Fruit fly (Drosophila melanogaster) whole organism, embryonic: ENCODE data around the gene PIG-B.

Source experiments
- Adf1 ChIP-seq: fragments of 200-800 bp; sonication (Bioruptor generic); IDR thresholded peaks from 2 replicates; pipeline ENCODE4 v1.3.6; 2022; ENCODE audit warnings: missing biosample characterization, missing genetic modification characterization
- B-H1 ChIP-seq: fragments of 200-800 bp; sonication (Bioruptor generic); IDR thresholded peaks from 3 replicates; pipeline ENCODE4 v1.3.6; 2022; ENCODE audit warnings: missing biosample characterization, missing genetic modification characterization
- CG10979 ChIP-seq: fragments of 200-800 bp; sonication (Bioruptor generic); optimal IDR thresholded peaks from 2 replicates; lab custom pipeline; 2018; ENCODE audit warnings: missing biosample characterization, mild to moderate bottlenecking, missing genetic modification characterization, moderate library complexity
- CG11504 ChIP-seq: fragments of 200-800 bp; sonication (Bioruptor generic); optimal IDR thresholded peaks from 3 replicates; lab custom pipeline; 2019; ENCODE audit warnings: missing biosample characterization, mild to moderate bottlenecking, missing genetic modification characterization, moderate library complexity
- CG11696 ChIP-seq: fragments of 200-800 bp; sonication (Bioruptor generic); IDR thresholded peaks from 2 replicates; pipeline ENCODE4 v1.3.6; 2022; ENCODE audit warnings: missing biosample characterization, missing genetic modification characterization
- CG16779 ChIP-seq: fragments of 200-800 bp; sonication (Bioruptor generic); IDR thresholded peaks from 2 replicates; pipeline ENCODE4 v1.3.6; 2022; ENCODE audit warnings: missing biosample characterization, missing genetic modification characterization
- CG18476 ChIP-seq: fragments of 200-800 bp; sonication (Bioruptor generic); optimal IDR thresholded peaks from 2 replicates; lab custom pipeline; 2016; ENCODE audit warnings: missing biosample characterization, mild to moderate bottlenecking, missing genetic modification characterization
- CG18599 ChIP-seq: fragments of 200-800 bp; sonication (Bioruptor generic); optimal IDR thresholded peaks from 3 replicates; lab custom pipeline; 2017; ENCODE audit warnings: missing biosample characterization, missing genetic modification characterization, mild to moderate bottlenecking, moderate library complexity, missing genetic modification reagents
- CG2120 ChIP-seq: fragments of 200-800 bp; sonication (Bioruptor generic); optimal IDR thresholded peaks from 3 replicates; lab custom pipeline; 2016; ENCODE audit warnings: missing biosample characterization, missing genetic modification characterization
- CG31365 ChIP-seq: fragments of 200-800 bp; sonication (Bioruptor generic); optimal IDR thresholded peaks from 2 replicates; lab custom pipeline; 2018; ENCODE audit warnings: missing biosample characterization, mild to moderate bottlenecking, missing genetic modification characterization
- CG3726 ChIP-seq: fragments of 200-800 bp; sonication (Bioruptor generic); IDR thresholded peaks from 3 replicates; pipeline ENCODE4, ENCODE4 v1.3.6; 2022; ENCODE audit warnings: missing biosample characterization, missing genetic modification characterization
- CG5180 ChIP-seq: fragments of 200-800 bp; sonication (Bioruptor generic); optimal IDR thresholded peaks from 3 replicates; lab custom pipeline; 2017; ENCODE audit warnings: missing biosample characterization, missing genetic modification characterization, mild to moderate bottlenecking, moderate library complexity, missing genetic modification reagents
- CG5953 ChIP-seq: fragments of 200-800 bp; sonication (Bioruptor generic); IDR thresholded peaks from 2 replicates; pipeline ENCODE4 v1.3.6; 2022; ENCODE audit warnings: missing biosample characterization, missing genetic modification characterization
- CG8924 ChIP-seq: fragments of 200-800 bp; optimal IDR thresholded peaks from 3 replicates; lab custom pipeline; 2019; ENCODE audit warnings: missing biosample characterization, mild to moderate bottlenecking, missing genetic modification characterization, moderate library complexity
- CG9797 ChIP-seq: fragments of 200-800 bp; sonication (Bioruptor generic); optimal IDR thresholded peaks from 3 replicates; lab custom pipeline; 2018; ENCODE audit warnings: missing biosample characterization, mild to moderate bottlenecking, missing genetic modification characterization
- Dbx ChIP-seq: fragments of 200-800 bp; sonication (Bioruptor generic); IDR thresholded peaks from 3 replicates; pipeline ENCODE4 v1.3.6; 2022; ENCODE audit warnings: missing biosample characterization, missing genetic modification characterization
- ERR ChIP-seq: fragments of 200-800 bp; sonication (Bioruptor generic); optimal IDR thresholded peaks from 2 replicates; lab custom pipeline; 2016; ENCODE audit warnings: missing biosample characterization, missing genetic modification characterization
- HLH4C ChIP-seq: fragments of 200-800 bp; sonication (Bioruptor generic); IDR thresholded peaks from 3 replicates; pipeline ENCODE4 v1.3.6; 2022; ENCODE audit warnings: missing biosample characterization, missing genetic modification characterization; ENCODE audit not compliant: partially characterized antibody
- Lpt ChIP-seq: fragments of >200 bp; optimal IDR thresholded peaks from 2 replicates; lab custom pipeline; 2018; ENCODE audit warnings: missing biosample characterization, missing genetic modification characterization
- Mes4 ChIP-seq: fragments of 200-800 bp; sonication (Bioruptor generic); optimal IDR thresholded peaks from 2 replicates; lab custom pipeline; 2016; ENCODE audit warnings: missing biosample characterization, missing genetic modification characterization
- NFAT ChIP-seq: fragments of 200-800 bp; sonication (Bioruptor generic); IDR thresholded peaks from 2 replicates; pipeline ENCODE4 v1.3.6; 2022; ENCODE audit warnings: missing biosample characterization, missing genetic modification characterization
- PHDP ChIP-seq: fragments of 200-800 bp; sonication (Bioruptor generic); optimal IDR thresholded peaks from 3 replicates; lab custom pipeline; 2018; ENCODE audit warnings: missing biosample characterization, mild to moderate bottlenecking, missing genetic modification characterization, moderate library complexity
- Scr ChIP-seq: fragments of 200-800 bp; sonication (Bioruptor generic); IDR thresholded peaks from 2 replicates; pipeline ENCODE4 v1.3.6; 2022; ENCODE audit warnings: missing biosample characterization, missing genetic modification characterization; ENCODE audit not compliant: partially characterized antibody
- Spps ChIP-seq: fragments of 200-800 bp; sonication (Bioruptor generic); optimal IDR thresholded peaks from 2 replicates; lab custom pipeline; 2018; ENCODE audit warnings: missing biosample characterization, mild to moderate bottlenecking, missing genetic modification characterization
- Ssrp ChIP-seq: fragments of 200-800 bp; sonication (Bioruptor generic); optimal IDR thresholded peaks from 2 replicates; lab custom pipeline; 2018; ENCODE audit warnings: missing biosample characterization, mild to moderate bottlenecking, missing genetic modification characterization, moderate library complexity
- Stat92E ChIP-seq, 3 experiments: fragments of >200 bp in 2 of 3; fragments of 200-800 bp in 1 of 3; sonication (Bioruptor generic) in 1 of 3; optimal IDR thresholded peaks; 2 replicates each; lab custom pipeline; 2017 to 2019; ENCODE audit warnings: missing biosample characterization in 3 of 3, missing genetic modification characterization in 3 of 3, mild to moderate bottlenecking in 1 of 3, moderate library complexity in 1 of 3
- YL-1 ChIP-seq: fragments of 200-800 bp; sonication (Bioruptor generic); optimal IDR thresholded peaks from 3 replicates; lab custom pipeline; 2017; ENCODE audit warnings: missing biosample characterization, mild to moderate bottlenecking, missing genetic modification characterization
- abd-A ChIP-seq: fragments of 200-800 bp; sonication (Bioruptor generic); optimal IDR thresholded peaks from 3 replicates; lab custom pipeline; 2019; ENCODE audit warnings: missing biosample characterization, mild to moderate bottlenecking, missing genetic modification characterization, moderate library complexity
- al ChIP-seq: fragments of 200-800 bp; sonication (Bioruptor generic); IDR thresholded peaks from 2 replicates; pipeline ENCODE4 v1.3.6; 2022; ENCODE audit warnings: missing biosample characterization, missing genetic modification characterization
- ara ChIP-seq: fragments of 200-800 bp; sonication (Bioruptor generic); IDR thresholded peaks from 2 replicates; pipeline ENCODE4 v1.3.6; 2022; ENCODE audit warnings: missing biosample characterization, missing genetic modification characterization
- bcd ChIP-seq: fragments of 200-800 bp; sonication (Bioruptor generic); optimal IDR thresholded peaks from 2 replicates; lab custom pipeline; 2017; ENCODE audit warnings: missing biosample characterization, mild to moderate bottlenecking, missing genetic modification characterization
- cad ChIP-seq: fragments of >200 bp; optimal IDR thresholded peaks from 2 replicates; lab custom pipeline; 2017; ENCODE audit warnings: missing biosample characterization, missing genetic modification characterization
- ci ChIP-seq: fragments of 200-800 bp; sonication (Bioruptor generic); IDR thresholded peaks from 3 replicates; pipeline ENCODE4 v1.3.6; 2022; ENCODE audit warnings: missing biosample characterization, missing genetic modification characterization
- crc ChIP-seq: fragments of 200-800 bp; sonication (Bioruptor generic); optimal IDR thresholded peaks from 2 replicates; lab custom pipeline; 2016; ENCODE audit warnings: missing biosample characterization, missing genetic modification characterization
- dan ChIP-seq: fragments of 200-800 bp; sonication (Bioruptor generic); IDR thresholded peaks from 2 replicates; pipeline ENCODE4 v1.3.6; 2022; ENCODE audit warnings: missing biosample characterization, missing genetic modification characterization
- exex ChIP-seq: fragments of 200-800 bp; sonication (Bioruptor generic); optimal IDR thresholded peaks from 4 replicates; lab custom pipeline; 2018; ENCODE audit warnings: missing biosample characterization, mild to moderate bottlenecking, missing genetic modification characterization, moderate library complexity
- fru ChIP-seq: fragments of >200 bp; optimal IDR thresholded peaks from 2 replicates; lab custom pipeline; 2017
- lov ChIP-seq, 2 experiments: fragments of 200-800 bp in 1 of 2; fragments of >200 bp in 1 of 2; sonication (Bioruptor generic) in 1 of 2; IDR thresholded peaks in 1 of 2; optimal IDR thresholded peaks in 1 of 2; 2 replicates in 1 of 2; 3 replicates in 1 of 2; pipeline versions ENCODE4 v1.3.6 to Lab custom; 2017 to 2022; ENCODE audit warnings: missing biosample characterization in 1 of 2, missing genetic modification characterization in 1 of 2
- luna ChIP-seq: fragments of 200-800 bp; sonication (Bioruptor generic); optimal IDR thresholded peaks from 2 replicates; lab custom pipeline; 2016; ENCODE audit warnings: missing biosample characterization, missing genetic modification characterization
- mirr ChIP-seq: fragments of 200-800 bp; sonication (Bioruptor generic); optimal IDR thresholded peaks from 3 replicates; lab custom pipeline; 2018; ENCODE audit warnings: missing biosample characterization, mild to moderate bottlenecking, missing genetic modification characterization
- org-1 ChIP-seq: fragments of 200-800 bp; sonication (Bioruptor generic); optimal IDR thresholded peaks from 2 replicates; lab custom pipeline; 2017; ENCODE audit warnings: missing biosample characterization, missing genetic modification characterization
- phol ChIP-seq: fragments of 200-800 bp; sonication (Bioruptor generic); optimal IDR thresholded peaks from 3 replicates; lab custom pipeline; 2018; ENCODE audit warnings: missing biosample characterization, mild to moderate bottlenecking, missing genetic modification characterization, moderate library complexity
- ro ChIP-seq: fragments of 200-800 bp; sonication (Bioruptor generic); IDR thresholded peaks from 2 replicates; pipeline ENCODE4 v1.3.6; 2022; ENCODE audit warnings: missing biosample characterization, missing genetic modification characterization
- slbo ChIP-seq: fragments of 200-800 bp; sonication (Bioruptor generic); IDR thresholded peaks from 2 replicates; pipeline ENCODE4 v1.3.6; 2022; ENCODE audit warnings: missing biosample characterization, missing genetic modification characterization
- sr ChIP-seq: fragments of 200-800 bp; sonication (Bioruptor generic); IDR thresholded peaks from 3 replicates; pipeline ENCODE4 v1.3.6; 2022; ENCODE audit warnings: missing biosample characterization, missing genetic modification characterization
- tio ChIP-seq: fragments of 200-800 bp; sonication (Bioruptor generic); optimal IDR thresholded peaks from 2 replicates; lab custom pipeline; 2017; ENCODE audit warnings: missing biosample characterization, missing genetic modification characterization, inconsistent platforms
- trh ChIP-seq: fragments of 200-800 bp; sonication (Bioruptor generic); optimal IDR thresholded peaks from 2 replicates; lab custom pipeline; 2016; ENCODE audit warnings: missing biosample characterization, missing genetic modification characterization
- wdn ChIP-seq: fragments of 200-800 bp; sonication (Bioruptor generic); IDR thresholded peaks from 2 replicates; pipeline ENCODE4 v1.3.6; 2022; ENCODE audit warnings: missing biosample characterization, missing genetic modification characterization
- wor ChIP-seq: fragments of 200-800 bp; sonication (Bioruptor generic); IDR thresholded peaks from 2 replicates; pipeline ENCODE4 v1.3.6; 2022; ENCODE audit warnings: missing biosample characterization, missing genetic modification characterization

Gene PIG-B

dm6 chr3L:3765782-3766520 lies 45.1 kb upstream of the PIG-B start (continued):
- TF ChIP-seq exex (tag; lab: Kevin White, UChicago) (peak; percentile 41), CG11504 (tag; lab: Kevin White, UChicago) (peak; percentile 80), ci (peak; percentile 83), dan (GFP tag; lab: Robert Waterston, UW) (no peak), luna (no peak), Dbx (GFP tag; lab: Robert Waterston, UW) (no peak), Stat92E (GFP tag; optimal IDR thresholded peaks at IDR 0.05; lab: Kevin White, UChicago) (no peak), HLH4C (no peak), Adf1 (GFP tag; lab: Robert Waterston, UW) (peak; percentile 39; the same call in 1 of the 2 replicates), CG31365 (tag; lab: Kevin White, UChicago) (peak; percentile 63), org-1 (GFP tag; lab: Kevin White, UChicago) (peak; percentile 56), CG16779 (GFP tag; lab: Robert Waterston, UW) (no peak), B-H1 (peak; percentile 36; the same call in 2 of the 3 replicates), crc (GFP tag; lab: Kevin White, UChicago) (peak; percentile 10), abd-A (tag; lab: Kevin White, UChicago) (peak; percentile 96), CG18599 (GFP tag; lab: Kevin White, UChicago) (peak; percentile 64), CG2120 (GFP tag; lab: Kevin White, UChicago) (peak; percentile 76), sr (GFP tag; lab: Robert Waterston, UW) (no peak; the same call in 2 of the 3 replicates), phol (peak; percentile 63), PHDP (tag; lab: Kevin White, UChicago) (peak; percentile 88), cad (no peak), Ssrp (tag; lab: Kevin White, UChicago) (peak; percentile 75), trh (GFP tag; lab: Kevin White, UChicago) (no peak), CG5180 (GFP tag; lab: Kevin White, UChicago) (peak; percentile 26), Spps (tag; lab: Kevin White, UChicago) (no peak), CG8924 (peak; percentile 85), CG9797 (GFP tag; lab: Kevin White, UChicago) (no peak), Lpt (no peak), ERR (GFP tag; lab: Kevin White, UChicago) (no peak), slbo (GFP tag; lab: Robert Waterston, UW) (peak; percentile 89), bcd (peak; percentile 59), YL-1 (GFP tag; lab: Kevin White, UChicago) (peak; percentile 32), CG18476 (no peak), ro (no peak), al (peak; percentile 50; the same call in 1 of the 2 replicates), Mes4 (GFP tag; lab: Kevin White, UChicago) (no peak), CG11696 (GFP tag; lab: Robert Waterston, UW) (peak; percentile 42), CG10979 (peak; percentile 58), fru (no peak), Scr (GFP tag; lab: Robert Waterston, UW) (peak; percentile 35; the same call in 1 of the 2 replicates), lov (optimal IDR thresholded peaks at IDR 0.05; lab: Kevin White, UChicago) (no peak), lov (GFP tag; IDR thresholded peaks at IDR 0.05; lab: Robert Waterston, UW) (no peak), wdn (GFP tag; lab: Robert Waterston, UW) (peak; percentile 60), CG3726 (GFP tag; lab: Robert Waterston, UW) (peak; percentile 53; the same call in 1 of the 3 replicates), NFAT (GFP tag; lab: Robert Waterston, UW) (0 out of 2 replicates have a peak, but pooled peaks have one; percentile 5), CG5953 (no peak), ara (GFP tag; lab: Robert Waterston, UW) (peak; percentile 56), tio (GFP tag; lab: Kevin White, UChicago) (peak; percentile 68), wor (peak; percentile 54), mirr (peak; percentile 39)
